Worm (Caenorhabditis elegans) whole organism, young adult: Measurements from ENCODE around the gene D2089.8.

ENCODE experiments used
- B0035.1 ChIP-seq: sonication (generic microtip); optimal IDR thresholded peaks from 2 replicates; lab custom pipeline; 2016; ENCODE audit warnings: missing genetic modification characterization, mild to moderate bottlenecking, missing compliant biosample characterization, missing genotype, missing genetic modification reagents
- K11D2.4 ChIP-seq: fragments of 200-800 bp; sonication (Bioruptor generic); IDR thresholded peaks from 2 replicates; pipeline ENCODE4 v1.3.6; 2022; ENCODE audit warnings: missing genetic modification reagents, missing genetic modification characterization, missing compliant biosample characterization
- Y53F4B.3 ChIP-seq: fragments of 200-800 bp; sonication (Bioruptor generic); IDR thresholded peaks from 2 replicates; pipeline ENCODE4 v1.3.6; 2022; ENCODE audit warnings: missing genetic modification reagents, missing genetic modification characterization, missing compliant biosample characterization
- Y79H2A.3 ChIP-seq: fragments of 200-800 bp; sonication (Bioruptor generic); conservative IDR thresholded peaks from 2 replicates; pipeline ENCODE4 v1.3.6; 2022; ENCODE audit warnings: missing genetic modification reagents, missing genetic modification characterization, missing compliant biosample characterization
- aptf-3 ChIP-seq: fragments of 200-800 bp; sonication (Bioruptor generic); IDR thresholded peaks from 2 replicates; pipeline ENCODE4 v1.3.6; 2022; ENCODE audit warnings: missing genetic modification characterization, missing compliant biosample characterization
- atf-7 ChIP-seq: sonication (generic microtip); optimal IDR thresholded peaks from 2 replicates; lab custom pipeline; 2017; ENCODE audit warnings: mild to moderate bottlenecking, missing genetic modification characterization, missing compliant biosample characterization
- attf-3 ChIP-seq: fragments of 200-800 bp; sonication (Bioruptor generic); conservative IDR thresholded peaks from 2 replicates; pipeline ENCODE4 v1.3.6; 2022; ENCODE audit warnings: missing genetic modification reagents, missing genetic modification characterization, missing compliant biosample characterization
- attf-5 ChIP-seq: fragments of 200-800 bp; sonication (Bioruptor generic); optimal IDR thresholded peaks from 2 replicates; lab custom pipeline; 2018; ENCODE audit warnings: mild to moderate bottlenecking, missing genetic modification characterization, missing compliant biosample characterization
- attf-6 ChIP-seq: fragments of 200-800 bp; sonication (Bioruptor generic); IDR thresholded peaks from 2 replicates; pipeline ENCODE4 v1.3.6; 2022; ENCODE audit warnings: missing genetic modification reagents, missing genetic modification characterization, missing compliant biosample characterization
- ceh-100 ChIP-seq: fragments of 200-800 bp; sonication (Bioruptor generic); IDR thresholded peaks from 2 replicates; pipeline ENCODE4 v1.3.6; 2022; ENCODE audit warnings: missing genetic modification reagents, missing genetic modification characterization, missing compliant biosample characterization
- ceh-27 ChIP-seq: fragments of 200-800 bp; sonication (Bioruptor generic); optimal IDR thresholded peaks from 2 replicates; lab custom pipeline; 2018; ENCODE audit warnings: mild to moderate bottlenecking, missing genetic modification characterization, moderate library complexity, missing compliant biosample characterization
- chd-7 ChIP-seq: sonication (generic microtip); optimal IDR thresholded peaks from 2 replicates; lab custom pipeline; 2016; ENCODE audit warnings: mild to moderate bottlenecking, missing genetic modification characterization, moderate library complexity, missing compliant biosample characterization
- dox-1 ChIP-seq: fragments of 200-800 bp; sonication (Bioruptor generic); IDR thresholded peaks from 2 replicates; pipeline ENCODE4 v1.3.6; 2022; ENCODE audit warnings: missing genetic modification reagents, missing genetic modification characterization, missing compliant biosample characterization
- efl-1 ChIP-seq: fragments of 150-350 bp; optimal IDR thresholded peaks from 2 replicates; lab custom pipeline; 2014; ENCODE audit warnings: missing biosample characterization, missing genetic modification reagents, missing genetic modification characterization
- egl-18 ChIP-seq: fragments of 200-800 bp; sonication (Bioruptor generic); IDR thresholded peaks from 2 replicates; pipeline ENCODE4 v1.3.6; 2022; ENCODE audit warnings: missing genetic modification reagents, missing genetic modification characterization, missing compliant biosample characterization
- egrh-3 ChIP-seq: fragments of 200-800 bp; sonication (Bioruptor generic); IDR thresholded peaks from 2 replicates; pipeline ENCODE4 v1.3.6; 2022; ENCODE audit warnings: missing genetic modification reagents, missing genetic modification characterization, missing compliant biosample characterization
- fkh-3 ChIP-seq: sonication (generic microtip); optimal IDR thresholded peaks from 2 replicates; lab custom pipeline; 2016; ENCODE audit warnings: mild to moderate bottlenecking, missing genetic modification characterization, missing compliant biosample characterization
- gei-17 ChIP-seq: fragments of 200-800 bp; sonication (Bioruptor generic); optimal IDR thresholded peaks from 2 replicates; lab custom pipeline; 2018; ENCODE audit warnings: mild to moderate bottlenecking, missing genetic modification characterization, missing compliant biosample characterization
- hlh-12 ChIP-seq: sonication (generic microtip); optimal IDR thresholded peaks from 2 replicates; lab custom pipeline; 2016; ENCODE audit warnings: missing genetic modification characterization, missing compliant biosample characterization
- hmg-1.2 ChIP-seq: fragments of 200-800 bp; sonication (Bioruptor generic); IDR thresholded peaks from 2 replicates; pipeline ENCODE4 v1.3.6; 2022; ENCODE audit warnings: missing genetic modification reagents, missing genetic modification characterization, missing compliant biosample characterization
- lsl-1 ChIP-seq: fragments of 200-800 bp; sonication (Bioruptor generic); optimal IDR thresholded peaks from 2 replicates; lab custom pipeline; 2018; ENCODE audit warnings: mild to moderate bottlenecking, missing genetic modification characterization, moderate library complexity, missing compliant biosample characterization
- madf-6 ChIP-seq: fragments of 200-800 bp; sonication (Bioruptor generic); IDR thresholded peaks from 2 replicates; pipeline ENCODE4 v1.3.6; 2022; ENCODE audit warnings: missing genetic modification reagents, missing genetic modification characterization, missing compliant biosample characterization
- mes-4 ChIP-seq: sonication (generic microtip); optimal IDR thresholded peaks from 2 replicates; lab custom pipeline; 2016; ENCODE audit warnings: missing genotype, missing genetic modification characterization, missing compliant biosample characterization
- nfya-2 ChIP-seq: fragments of 200-800 bp; sonication (Bioruptor generic); IDR thresholded peaks from 2 replicates; pipeline ENCODE4 v1.3.6; 2022; ENCODE audit warnings: missing genetic modification reagents, missing genetic modification characterization, missing compliant biosample characterization
- nhr-179 ChIP-seq: sonication (generic microtip); optimal IDR thresholded peaks from 2 replicates; lab custom pipeline; 2016; ENCODE audit warnings: mild to moderate bottlenecking, missing genetic modification characterization, missing compliant biosample characterization
- nhr-80 ChIP-seq: sonication (generic microtip); optimal IDR thresholded peaks from 2 replicates; lab custom pipeline; 2016; ENCODE audit warnings: missing genetic modification characterization, missing compliant biosample characterization
- rec-8 ChIP-seq, 2 experiments: sonication (generic microtip); optimal IDR thresholded peaks; 2 replicates each; lab custom pipeline; 2016; ENCODE audit warnings: mild to moderate bottlenecking in 2 of 2, missing genetic modification characterization in 2 of 2, missing genetic modification reagents in 2 of 2, missing genotype in 2 of 2, missing biosample characterization in 1 of 2, missing compliant biosample characterization in 1 of 2, moderate library complexity in 1 of 2
- sptf-2 ChIP-seq: fragments of 200-800 bp; sonication (Bioruptor generic); optimal IDR thresholded peaks from 2 replicates; lab custom pipeline; 2018; ENCODE audit warnings: mild to moderate bottlenecking, missing genetic modification characterization, missing compliant biosample characterization
- tbx-9 ChIP-seq: sonication (generic microtip); optimal IDR thresholded peaks from 2 replicates; lab custom pipeline; 2016; ENCODE audit warnings: borderline replicate concordance, missing genetic modification characterization, inconsistent platforms, missing compliant biosample characterization
- unc-62 ChIP-seq: fragments of 150-350 bp; optimal IDR thresholded peaks from 2 replicates; lab custom pipeline; 2014; ENCODE audit warnings: missing biosample characterization, missing genetic modification reagents, missing genetic modification characterization
- ztf-26 ChIP-seq: sonication (generic microtip); optimal IDR thresholded peaks from 2 replicates; lab custom pipeline; 2017; ENCODE audit warnings: missing genetic modification characterization, missing compliant biosample characterization

Gene D2089.8

ce11 chrII:10693655-10694054 is 31.1 kb upstream of the D2089.8 start, which contains the start of gene gbh-1:
TSS of gene gbh-1 (minus strand) at chrII:10693803.
- TF ChIP-seq chd-7 (tag; lab: Kevin White, UChicago) (no peak), egrh-3 (no peak), hmg-1.2 (GFP tag; lab: Robert Waterston, UW) (0 out of 2 replicates have a peak, but pooled peaks have one; percentile 8), nhr-80 (tag; lab: Kevin White, UChicago) (peak; percentile 26)

DNA sequence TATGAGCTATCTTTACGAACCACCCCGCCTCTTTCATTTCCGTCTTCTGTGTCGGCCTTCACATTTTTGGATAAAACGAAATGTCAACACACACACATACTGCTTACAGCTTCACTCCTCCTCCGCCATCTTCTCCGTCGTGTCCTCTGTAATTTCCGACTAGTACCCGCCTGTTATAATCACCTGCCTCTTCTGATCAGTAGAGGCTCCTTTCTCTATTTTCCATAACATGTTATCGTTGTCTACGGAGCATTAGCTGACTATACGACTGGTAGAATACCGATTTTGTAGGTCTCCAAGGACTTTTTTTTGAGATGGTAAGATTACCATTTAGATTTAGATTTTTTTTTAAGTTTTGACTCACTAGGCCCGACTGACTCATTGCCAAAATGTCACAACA is 22.4 kb upstream of the D2089.8 start:
- no peak for TF ChIP-seq tbx-9 (tag; lab: Kevin White, UChicago)
- no peak for TF ChIP-seq rec-8 (tag; optimal IDR thresholded peaks at IDR 0.05; lab: Kevin White, UChicago)
- no peak for TF ChIP-seq efl-1 (GFP tag; lab: Kevin White, UChicago)
- no peak for TF ChIP-seq ztf-26 (tag; lab: Kevin White, UChicago)

DNA sequence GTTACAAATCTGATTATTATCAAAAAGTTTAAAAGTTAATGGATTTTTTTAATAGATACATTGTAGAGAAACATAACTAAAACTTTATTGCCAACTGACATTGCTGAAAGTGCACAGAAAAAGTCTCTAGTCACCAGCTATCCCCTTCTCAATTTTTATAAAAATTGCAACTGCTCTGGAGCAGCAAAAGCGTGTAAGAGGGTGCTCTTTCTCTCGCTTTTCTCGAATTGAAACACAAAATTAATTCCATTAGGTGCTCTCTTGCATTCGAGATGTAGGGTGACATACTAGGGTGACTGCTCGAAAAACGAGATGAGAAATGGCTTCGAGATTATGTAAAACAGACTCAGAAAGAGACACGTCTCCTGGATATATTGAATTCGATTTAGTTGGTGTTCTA is 18.0 kb upstream of the D2089.8 start:
- TF ChIP-seq attf-3 (GFP tag; lab: Robert Waterston, UW) (no peak), K11D2.4 (GFP tag; lab: Robert Waterston, UW) (no peak)

ce11 chrII:10680130-10680529 is 17.5 kb upstream of the D2089.8 start:
- TF ChIP-seq fkh-3 (tag; lab: Kevin White, UChicago) (no peak), attf-6 (GFP tag; lab: Robert Waterston, UW) (no peak), hlh-12 (no peak)

- no peak for TF ChIP-seq nfya-2 (GFP tag; lab: Robert Waterston, UW)
- no peak for TF ChIP-seq ceh-100
Observed at ce11 chrII:10675302-10675701, 12.7 kb upstream of the D2089.8 start, which contains the start of gene ptb-1. TSS of gene ptb-1 (plus strand) at chrII:10675602.

- no peak for TF ChIP-seq mes-4 (tag; lab: Kevin White, UChicago)
- TF ChIP-seq atf-7, result no peak
- no peak for TF ChIP-seq unc-62 (GFP tag; lab: Kevin White, UChicago)
- TF ChIP-seq lsl-1 (GFP tag; lab: Kevin White, UChicago), result no peak
- no peak for TF ChIP-seq dox-1
- TF ChIP-seq ceh-27, result no peak
- no peak for TF ChIP-seq gei-17
- no peak for TF ChIP-seq egl-18 (GFP tag; lab: Robert Waterston, UW)
- TF ChIP-seq nhr-179 (tag; lab: Kevin White, UChicago), result no peak
- no peak for TF ChIP-seq madf-6 (GFP tag; lab: Robert Waterston, UW)
- no peak for TF ChIP-seq chd-7 (tag; lab: Kevin White, UChicago)
- TF ChIP-seq B0035.1 (tag; lab: Kevin White, UChicago), result no peak
- TF ChIP-seq aptf-3 (GFP tag; lab: Robert Waterston, UW), result no peak
- TF ChIP-seq attf-5 (GFP tag; lab: Kevin White, UChicago), result no peak
- no peak for TF ChIP-seq sptf-2 (GFP tag; lab: Kevin White, UChicago)
- no peak for TF ChIP-seq Y79H2A.3
- no peak for TF ChIP-seq Y53F4B.3
Observed at ce11 chrII:10665031-10665430, 2.5 kb upstream of the D2089.8 start, which contains the start of gene D2089.3. TSS of gene D2089.3 (minus strand) at chrII:10665131.
